Fruit fly (Drosophila melanogaster) S2 (cell line): Measurements from ENCODE around the gene CG31957.

Source experiments
- CG8478 ChIP-seq: fragments of >200 bp; optimal IDR thresholded peaks from 2 replicates; lab custom pipeline; 2018
- CTCF ChIP-seq, 2 experiments: fragments of >200 bp; optimal IDR thresholded peaks; 2 replicates each; lab custom pipeline; 2018

DNA sequence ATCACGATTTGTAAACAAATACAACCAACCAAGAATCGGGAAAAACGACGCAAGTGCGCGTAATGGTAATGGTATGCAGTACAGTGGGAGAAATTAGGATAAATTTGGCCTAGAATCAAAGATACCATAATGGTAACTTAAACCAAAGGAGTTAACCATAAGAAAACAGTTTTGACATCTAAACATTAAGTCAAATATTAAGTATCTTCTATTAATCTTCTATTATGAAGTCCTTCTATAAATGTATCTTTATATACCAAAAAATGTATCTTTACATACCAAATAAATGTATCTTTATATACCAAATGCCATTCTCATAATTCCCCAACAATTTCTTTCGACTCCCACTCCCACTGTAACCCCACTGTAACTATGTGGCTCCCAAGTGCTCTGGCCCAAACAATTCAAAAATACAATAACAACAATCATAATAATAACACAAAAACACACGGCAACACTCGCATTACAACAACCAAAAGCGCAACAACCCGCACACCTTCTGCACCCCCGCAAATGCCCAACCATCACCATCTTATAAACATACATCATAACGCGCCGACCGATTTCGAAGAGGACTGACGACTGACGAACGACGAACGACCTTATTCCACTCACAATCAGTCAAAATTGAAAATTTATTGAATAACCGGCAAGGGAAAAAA, 16.6 kb downstream of the CG31957 start:
- no peak for TF ChIP-seq CG8478 (lab: Kevin White, UChicago)
- TF ChIP-seq CTCF (optimal IDR thresholded peaks at IDR 0.05; lab: Kevin White, UChicago) = no peak
